Worm (Caenorhabditis elegans) whole organism, L1 larva: ENCODE measurements around the gene C34B4.4.

ENCODE experiments used
- F16B12.6 ChIP-seq: fragments of 150-350 bp; optimal IDR thresholded peaks from 2 replicates; lab custom pipeline; 2014; ENCODE audit warnings: missing biosample characterization, missing genetic modification characterization
- ceh-90 ChIP-seq: sonication (generic microtip); optimal IDR thresholded peaks from 2 replicates; lab custom pipeline; 2016; ENCODE audit warnings: missing genetic modification characterization, missing compliant biosample characterization
- ces-1 ChIP-seq: fragments of 150-350 bp; optimal IDR thresholded peaks from 2 replicates; lab custom pipeline; 2014; ENCODE audit warnings: missing biosample characterization, missing genetic modification reagents, missing genetic modification characterization
- elt-2 ChIP-seq: sonication (generic microtip); optimal IDR thresholded peaks from 2 replicates; lab custom pipeline; 2016; ENCODE audit warnings: missing genetic modification characterization, mild to moderate bottlenecking, inconsistent platforms, missing compliant biosample characterization, missing genetic modification reagents
- elt-3 ChIP-seq, 6 experiments: fragments of 150-350 bp in 1 of 6; sonication (generic microtip); optimal IDR thresholded peaks; 2 replicates each; lab custom pipeline; 2017 to 2018; ENCODE audit warnings: missing biosample characterization in 6 of 6, missing genetic modification characterization in 6 of 6, inconsistent platforms in 1 of 6
- fos-1 ChIP-seq: fragments of 150-350 bp; optimal IDR thresholded peaks from 2 replicates; lab custom pipeline; 2014; ENCODE audit warnings: missing biosample characterization, missing genetic modification characterization
- hlh-4 ChIP-seq: sonication (generic microtip); optimal IDR thresholded peaks from 2 replicates; lab custom pipeline; 2016; ENCODE audit warnings: mild to moderate bottlenecking, missing genetic modification characterization, missing compliant biosample characterization
- lir-3 ChIP-seq: sonication (generic microtip); optimal IDR thresholded peaks from 2 replicates; lab custom pipeline; 2016; ENCODE audit warnings: mild to moderate bottlenecking, missing genetic modification characterization, moderate library complexity, missing compliant biosample characterization; ENCODE audit not compliant: poor library complexity
- nhr-11 ChIP-seq: fragments of 150-350 bp; optimal IDR thresholded peaks from 2 replicates; lab custom pipeline; 2014; ENCODE audit warnings: missing biosample characterization, missing genetic modification characterization
- pag-3 ChIP-seq: sonication (generic microtip); optimal IDR thresholded peaks from 2 replicates; lab custom pipeline; 2017; ENCODE audit warnings: missing genetic modification characterization, mild to moderate bottlenecking, missing compliant biosample characterization, antibody characterized with exemption, borderline replicate concordance; ENCODE audit not compliant: insufficient read depth
- sox-4 ChIP-seq: sonication (generic microtip); optimal IDR thresholded peaks from 2 replicates; lab custom pipeline; 2016; ENCODE audit warnings: missing genetic modification characterization, missing compliant biosample characterization
- unc-62 ChIP-seq: fragments of 150-350 bp; optimal IDR thresholded peaks from 2 replicates; lab custom pipeline; 2014; ENCODE audit warnings: missing biosample characterization, missing genetic modification reagents, missing genetic modification characterization
- vab-15 ChIP-seq: sonication (generic microtip); optimal IDR thresholded peaks from 2 replicates; lab custom pipeline; 2017; ENCODE audit warnings: missing genotype, mild to moderate bottlenecking, missing genetic modification characterization, missing compliant biosample characterization

DNA sequence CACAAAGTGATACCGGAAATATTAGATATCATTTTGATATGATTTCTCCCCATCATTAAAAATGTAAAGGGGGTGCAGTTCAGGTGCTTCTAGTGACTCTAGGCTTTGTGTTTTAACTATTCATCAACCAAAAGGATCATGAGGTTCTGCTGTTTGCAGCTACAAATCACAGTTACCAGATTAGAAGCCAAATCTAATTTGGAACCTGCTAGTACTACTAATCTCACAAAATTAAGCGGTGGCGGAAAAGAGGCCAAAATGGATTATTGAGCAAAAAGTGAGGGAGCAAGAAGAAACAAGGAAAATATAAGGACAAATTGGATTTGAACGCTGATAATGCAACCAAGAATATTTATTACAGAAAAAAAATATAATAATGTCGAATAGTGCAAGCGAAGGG is 16.1 kb upstream of the C34B4.4 start:
- TF ChIP-seq lir-3 (no peak), unc-62 (no peak), ceh-90 (tag; lab: Kevin White, UChicago) (no peak), ces-1 (GFP tag; lab: Kevin White, UChicago) (no peak), fos-1 (tag; lab: Kevin White, UChicago) (no peak), sox-4 (tag; lab: Kevin White, UChicago) (no peak), F16B12.6 (tag; lab: Kevin White, UChicago) (no peak), elt-3 (tag; optimal IDR thresholded peaks at IDR 0.05; lab: Kevin White, UChicago) (no peak), vab-15 (tag; lab: Kevin White, UChicago) (no peak), nhr-11 (tag; lab: Kevin White, UChicago) (no peak), pag-3 (tag; lab: Kevin White, UChicago) (no peak), hlh-4 (no peak), elt-2 (tag; lab: Kevin White, UChicago) (no peak)
